Fruit fly (Drosophila melanogaster): ENCODE measurements around the gene Or71a.

Or71a gene

DNA sequence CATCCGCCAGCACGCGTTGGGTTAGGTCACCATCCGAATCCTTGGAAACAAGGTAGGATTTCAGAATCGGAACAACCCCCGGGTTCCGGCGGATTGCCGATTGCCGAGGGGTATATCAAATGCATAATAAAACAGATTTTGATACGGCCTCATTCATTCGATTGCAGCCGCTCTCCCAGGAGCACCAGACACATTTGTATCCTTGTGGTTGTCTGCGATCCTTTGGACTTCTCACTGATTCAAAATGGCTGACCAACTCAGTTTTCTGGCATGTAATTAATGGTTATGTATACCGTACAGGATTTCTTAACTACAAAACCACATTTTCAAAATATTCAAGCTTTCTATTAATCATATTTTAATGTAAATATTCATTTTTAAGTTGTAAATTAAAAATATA, 30.6 kb downstream of the Or71a start:
- no peak for TF ChIP-seq CG42726 (GFP tag; IDR thresholded peaks at IDR 0.05; ENCODE audit: partially characterized antibody)
- no peak for TF ChIP-seq Ets97D (GFP tag; optimal IDR thresholded peaks at IDR 0.05)
- no peak for TF ChIP-seq lab (GFP tag; optimal IDR thresholded peaks at IDR 0.05)
- no peak for TF ChIP-seq Dfd (GFP tag; optimal IDR thresholded peaks at IDR 0.05)
- peak; percentile 3 for TF ChIP-seq phol (tag; optimal IDR thresholded peaks at IDR 0.05)
- peak; percentile 28 for TF ChIP-seq nerfin-1 (tag; optimal IDR thresholded peaks at IDR 0.05)
- TF ChIP-seq Nf-YB (GFP tag; optimal IDR thresholded peaks at IDR 0.05) = peak; percentile 45
- peak; percentile 31 for TF ChIP-seq kni (GFP tag; optimal IDR thresholded peaks at IDR 0.05)
- TF ChIP-seq Six4 (GFP tag; optimal IDR thresholded peaks at IDR 0.05) = no peak
- no peak for TF ChIP-seq BEAF-32 (GFP tag; optimal IDR thresholded peaks at IDR 0.05)
- peak; percentile 91 for TF ChIP-seq pros (GFP tag; optimal IDR thresholded peaks at IDR 0.05)
- TF ChIP-seq gsb-n (tag; optimal IDR thresholded peaks at IDR 0.05) = peak; percentile 56

DNA sequence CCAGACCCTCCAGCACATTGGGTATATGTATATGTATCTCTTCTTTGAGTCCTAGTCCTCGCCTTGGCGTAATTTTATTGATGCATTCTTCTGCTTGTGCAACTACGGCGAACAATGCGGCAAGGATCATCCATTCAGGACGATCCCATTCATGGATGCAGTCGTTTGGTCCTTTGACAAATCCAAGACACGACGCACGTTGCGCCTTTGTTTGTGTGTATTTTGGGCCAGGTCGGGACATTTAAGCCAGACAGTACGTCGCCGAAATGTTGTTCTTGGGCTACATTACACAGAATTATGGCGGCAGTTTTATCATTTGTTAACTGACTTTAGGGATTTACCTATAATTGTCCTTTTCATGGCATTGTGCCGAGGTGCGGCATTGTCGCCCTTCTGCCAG, 33.1 kb downstream of the Or71a start:
- 0 out of 3 replicates have a peak, but pooled peaks have one; percentile 52 for TF ChIP-seq hb (GFP tag; IDR thresholded peaks at IDR 0.05; ENCODE audit: partially characterized antibody)
- no peak for TF ChIP-seq Ravus (GFP tag; IDR thresholded peaks at IDR 0.05)
- TF ChIP-seq CG13624 (GFP tag; optimal IDR thresholded peaks at IDR 0.05) = no peak
- TF ChIP-seq CG14965 (GFP tag; optimal IDR thresholded peaks at IDR 0.05; ENCODE audit: borderline replicate concordance) = no peak
- TF ChIP-seq tll (GFP tag; optimal IDR thresholded peaks at IDR 0.05) = peak in 1 of 2 experiments; percentile 92
- TF ChIP-seq D (optimal IDR thresholded peaks at IDR 0.05) = peak; percentile 98
- no peak for TF ChIP-seq D (GFP tag; optimal IDR thresholded peaks at IDR 0.05)
- peak; percentile 63 for TF ChIP-seq zen (tag; optimal IDR thresholded peaks at IDR 0.05)
- no peak for TF ChIP-seq CG6689 (GFP tag; IDR thresholded peaks at IDR 0.05)
- TF ChIP-seq CG15479 (GFP tag; optimal IDR thresholded peaks at IDR 0.05) = peak; percentile 73
- no peak for TF ChIP-seq fd96Cb (tag; optimal IDR thresholded peaks at IDR 0.05)

DNA sequence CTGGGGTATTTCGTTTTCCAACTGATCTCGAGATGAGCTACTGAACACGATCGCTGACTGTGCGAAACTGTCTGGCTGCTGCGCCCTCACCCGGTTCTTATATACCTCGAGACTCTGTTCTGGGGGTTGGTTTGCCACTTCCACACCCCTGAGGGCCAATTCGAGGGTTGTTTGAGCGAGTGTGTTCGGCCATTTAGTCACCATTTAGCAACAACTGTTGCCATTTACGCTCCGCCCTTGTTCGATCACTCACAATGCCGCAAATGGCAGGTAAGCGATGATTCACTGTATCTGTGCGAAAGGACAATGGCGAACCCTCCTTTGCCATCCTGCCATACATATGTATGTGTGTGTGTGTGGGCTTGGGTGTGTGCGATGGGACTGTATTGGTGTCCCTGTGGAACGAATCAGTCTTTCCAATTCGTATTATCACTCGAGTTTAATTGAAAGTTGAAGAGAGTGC, 34.3 kb downstream of the Or71a start, which contains the start of gene ind:
Gene ind, minus strand, starts transcription at position 51 of the 463 bp plus-strand sequence.
- no peak for TF ChIP-seq CG4360 (GFP tag; IDR thresholded peaks at IDR 0.05)
- TF ChIP-seq gsb-n (tag; optimal IDR thresholded peaks at IDR 0.05) = peak; percentile 76
- no peak for TF ChIP-seq sr (GFP tag; IDR thresholded peaks at IDR 0.05)
- no peak for TF ChIP-seq CG12155 (GFP tag; optimal IDR thresholded peaks at IDR 0.05)
- no peak for TF ChIP-seq Dbx (GFP tag; IDR thresholded peaks at IDR 0.05)
- TF ChIP-seq da (GFP tag; optimal IDR thresholded peaks at IDR 0.05) = no peak
- no peak for TF ChIP-seq fu2 (GFP tag; optimal IDR thresholded peaks at IDR 0.05)
- TF ChIP-seq H15 (GFP tag; IDR thresholded peaks at IDR 0.05) = no peak
- TF ChIP-seq lbe (GFP tag; optimal IDR thresholded peaks at IDR 0.05) = no peak
- TF ChIP-seq CG13424 (tag; optimal IDR thresholded peaks at IDR 0.05) = no peak
- no peak for TF ChIP-seq CG13894 (tag; optimal IDR thresholded peaks at IDR 0.05)
- no peak for TF ChIP-seq insv (GFP tag; optimal IDR thresholded peaks at IDR 0.05)
- TF ChIP-seq Pdp1 (GFP tag; optimal IDR thresholded peaks at IDR 0.05) = no peak
- no peak for TF ChIP-seq CG17385 (GFP tag; optimal IDR thresholded peaks at IDR 0.05)
- no peak for TF ChIP-seq CG7745 (tag; optimal IDR thresholded peaks at IDR 0.05)
- no peak for TF ChIP-seq vnd (GFP tag; IDR thresholded peaks at IDR 0.05; ENCODE audit: partially characterized antibody)
- no peak for TF ChIP-seq pita (GFP tag; optimal IDR thresholded peaks at IDR 0.05)
- TF ChIP-seq sim (GFP tag; IDR thresholded peaks at IDR 0.05) = no peak
- TF ChIP-seq PHDP (tag; optimal IDR thresholded peaks at IDR 0.05) = no peak
- TF ChIP-seq croc (GFP tag; conservative IDR thresholded peaks at IDR 0.05) = no peak
- TF ChIP-seq CG9876 (GFP tag; optimal IDR thresholded peaks at IDR 0.05) = no peak
- no peak for TF ChIP-seq fd96Cb (tag; optimal IDR thresholded peaks at IDR 0.05)
- TF ChIP-seq ro (GFP tag; IDR thresholded peaks at IDR 0.05) = no peak
- TF ChIP-seq Xbp1 (GFP tag; optimal IDR thresholded peaks at IDR 0.05) = no peak
- TF ChIP-seq CG5180 (GFP tag; optimal IDR thresholded peaks at IDR 0.05) = no peak
- TF ChIP-seq nom (GFP tag; optimal IDR thresholded peaks at IDR 0.05) = no peak
- no peak for TF ChIP-seq fd64A (GFP tag; optimal IDR thresholded peaks at IDR 0.05)
- peak in 1 of 2 experiments; percentile 62 for TF ChIP-seq tll (GFP tag; optimal IDR thresholded peaks at IDR 0.05)
